Fruit fly (Drosophila melanogaster): Measurements from ENCODE around the gene CG34034.

The CG34034 gene

DNA sequence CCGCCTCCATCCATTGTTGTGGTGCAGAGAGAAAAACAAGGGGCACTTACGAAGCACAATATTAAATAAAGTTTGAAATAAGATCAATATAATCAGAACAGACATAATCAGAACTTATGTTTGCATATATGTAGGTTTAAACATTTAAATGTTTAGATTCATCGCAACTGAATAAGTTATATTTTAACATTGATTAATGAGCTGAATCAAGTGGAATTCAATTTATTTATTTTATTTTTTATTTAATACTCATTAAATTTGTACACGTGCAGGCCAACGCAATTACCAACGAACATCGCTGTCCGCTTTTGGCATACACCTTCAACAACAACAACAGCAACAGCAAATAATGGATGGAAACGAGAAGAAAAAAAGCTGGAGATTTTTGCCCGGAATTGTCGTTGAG is 40.0 kb downstream of the CG34034 start:
- TF ChIP-seq CTCF (optimal IDR thresholded peaks at IDR 0.05) = no peak

dm6 chr3R:21693110-21693672 is 45.7 kb downstream of the CG34034 start:
- TF ChIP-seq CG8478 (optimal IDR thresholded peaks at IDR 0.05) = no peak
- no peak for TF ChIP-seq CTCF (optimal IDR thresholded peaks at IDR 0.05)

DNA sequence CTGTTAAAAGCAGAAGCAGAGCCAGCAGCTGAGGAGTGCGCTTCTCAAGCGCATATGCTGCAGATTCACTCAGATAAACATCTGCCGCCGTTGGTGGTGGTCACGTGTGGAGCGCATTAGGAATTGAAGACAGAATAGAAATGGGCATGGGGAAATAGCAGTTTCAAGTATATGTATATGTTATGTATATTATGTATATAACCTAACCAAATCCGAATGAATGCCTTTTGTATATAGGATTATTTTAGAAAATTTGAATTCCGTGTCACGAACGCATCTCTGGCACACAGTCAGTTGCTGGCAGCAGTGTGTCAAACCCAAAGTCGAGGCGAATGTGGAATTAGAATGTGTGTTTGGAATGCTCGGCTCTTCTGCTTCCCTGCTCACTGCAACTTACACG is 47.8 kb downstream of the CG34034 start:
- TF ChIP-seq CTCF (optimal IDR thresholded peaks at IDR 0.05) (no peak), CG8478 (optimal IDR thresholded peaks at IDR 0.05) (no peak)

DNA sequence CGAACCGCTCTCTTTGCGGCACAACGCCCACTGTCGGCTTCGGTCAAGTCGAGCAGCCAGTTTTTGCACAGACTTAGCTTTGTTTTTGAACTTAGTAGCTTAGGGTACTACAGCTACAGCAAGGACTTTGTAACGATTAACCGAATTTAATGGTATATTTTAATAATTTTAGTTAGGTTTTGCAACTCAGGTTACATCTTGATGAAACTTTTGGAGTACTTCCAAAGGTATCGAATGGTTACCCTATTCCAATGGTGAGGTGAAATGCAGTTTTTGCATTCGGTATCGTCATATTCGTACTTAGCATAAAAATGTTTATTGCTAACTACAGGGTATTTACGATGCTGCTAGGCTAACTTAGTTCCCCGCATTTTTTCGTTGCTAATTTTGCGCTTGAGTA is 50.3 kb downstream of the CG34034 start:
- TF ChIP-seq CG8478 (optimal IDR thresholded peaks at IDR 0.05) (no peak), CTCF (optimal IDR thresholded peaks at IDR 0.05) (no peak)

All from S2 (cell line).